Fruit fly (Drosophila melanogaster): Measurements from ENCODE around the gene smog.

Gene smog

dm6 chr2L:4883023-4883392 lies 30.3 kb downstream of the smog start, which contains the start of the genes Cf2 and CG3008 (continued):
- no peak for TF ChIP-seq CG12219 (GFP tag; optimal IDR thresholded peaks at IDR 0.05)
- no peak for TF ChIP-seq dm (GFP tag; optimal IDR thresholded peaks at IDR 0.05)
- no peak for TF ChIP-seq CG11560 (tag; IDR thresholded peaks at IDR 0.05)
- no peak for TF ChIP-seq Six4 (GFP tag; optimal IDR thresholded peaks at IDR 0.05)
- no peak for TF ChIP-seq Atf6 (GFP tag; IDR thresholded peaks at IDR 0.05)
- TF ChIP-seq salm (tag; optimal IDR thresholded peaks at IDR 0.05): no peak
- TF ChIP-seq scrt (GFP tag; optimal IDR thresholded peaks at IDR 0.05): no peak
- no peak for TF ChIP-seq fd96Cb (tag; optimal IDR thresholded peaks at IDR 0.05)
- no peak for TF ChIP-seq CG8281 (tag; optimal IDR thresholded peaks at IDR 0.05)
- TF ChIP-seq CG14050 (GFP tag; IDR thresholded peaks at IDR 0.05): no peak
- TF ChIP-seq fru (optimal IDR thresholded peaks at IDR 0.05): no peak
- no peak for TF ChIP-seq yki (optimal IDR thresholded peaks at IDR 0.05)
- no peak for TF ChIP-seq CG14667 (GFP tag; IDR thresholded peaks at IDR 0.05)
- no peak for TF ChIP-seq cwo (GFP tag; optimal IDR thresholded peaks at IDR 0.05)
- no peak for TF ChIP-seq cato (GFP tag; optimal IDR thresholded peaks at IDR 0.05; ENCODE audit: borderline replicate concordance)
- TF ChIP-seq Scr (GFP tag; IDR thresholded peaks at IDR 0.05; ENCODE audit: partially characterized antibody): peak; percentile 90
- TF ChIP-seq zen (tag; optimal IDR thresholded peaks at IDR 0.05): no peak
- TF ChIP-seq fu2 (GFP tag; optimal IDR thresholded peaks at IDR 0.05): no peak
- no peak for TF ChIP-seq Blimp-1 (GFP tag; optimal IDR thresholded peaks at IDR 0.05)
- TF ChIP-seq bcd (GFP tag; optimal IDR thresholded peaks at IDR 0.05): no peak
- TF ChIP-seq da (GFP tag; optimal IDR thresholded peaks at IDR 0.05): no peak
- TF ChIP-seq vfl (GFP tag; optimal IDR thresholded peaks at IDR 0.05): no peak
- peak; percentile 95 for TF ChIP-seq CG4617 (GFP tag; optimal IDR thresholded peaks at IDR 0.05; ENCODE audit: borderline replicate concordance)
- TF ChIP-seq Doc3 (GFP tag; IDR thresholded peaks at IDR 0.05; ENCODE audit: partially characterized antibody): peak; percentile 79
- TF ChIP-seq cas (GFP tag; IDR thresholded peaks at IDR 0.05): no peak
- TF ChIP-seq tgo (GFP tag; IDR thresholded peaks at IDR 0.05): no peak
- no peak for TF ChIP-seq Nf-YB (GFP tag; optimal IDR thresholded peaks at IDR 0.05)
- no peak for TF ChIP-seq Ptx1 (GFP tag; IDR thresholded peaks at IDR 0.05)
- TF ChIP-seq CG10147 (GFP tag; optimal IDR thresholded peaks at IDR 0.05): no peak
- no peak for TF ChIP-seq CG2199 (GFP tag; IDR thresholded peaks at IDR 0.05)
- TF ChIP-seq CG17385 (GFP tag; optimal IDR thresholded peaks at IDR 0.05): no peak
- TF ChIP-seq Doc2 (GFP tag; IDR thresholded peaks at IDR 0.05): no peak
- no peak for TF ChIP-seq CG3281 (GFP tag; optimal IDR thresholded peaks at IDR 0.05)
- no peak for TF ChIP-seq CG12942 (GFP tag; optimal IDR thresholded peaks at IDR 0.05)
- TF ChIP-seq aop (GFP tag; IDR thresholded peaks at IDR 0.05): no peak
- no peak for TF ChIP-seq exex (tag; optimal IDR thresholded peaks at IDR 0.05)
- no peak for TF ChIP-seq vvl (GFP tag; IDR thresholded peaks at IDR 0.05)
- no peak for TF ChIP-seq ham (GFP tag; IDR thresholded peaks at IDR 0.05)
- TF ChIP-seq ap (GFP tag; IDR thresholded peaks at IDR 0.05): no peak
- no peak for TF ChIP-seq CG1832 (GFP tag; optimal IDR thresholded peaks at IDR 0.05)
- no peak for TF ChIP-seq CG31388 (GFP tag; optimal IDR thresholded peaks at IDR 0.05)
- peak; percentile 8 for TF ChIP-seq CG33213 (GFP tag; optimal IDR thresholded peaks at IDR 0.05)
- peak; percentile 82 for TF ChIP-seq CG34224 (GFP tag; IDR thresholded peaks at IDR 0.05; ENCODE audit: partially characterized antibody)
- TF ChIP-seq Elba2 (GFP tag; optimal IDR thresholded peaks at IDR 0.05): peak; percentile 45
- TF ChIP-seq hkb (optimal IDR thresholded peaks at IDR 0.05): no peak
- TF ChIP-seq hkb (GFP tag; IDR thresholded peaks at IDR 0.05): no peak
- TF ChIP-seq CG15073 (GFP tag; optimal IDR thresholded peaks at IDR 0.05): no peak
- no peak for TF ChIP-seq grau (tag; optimal IDR thresholded peaks at IDR 0.05)
- no peak for TF ChIP-seq zfh2 (GFP tag; optimal IDR thresholded peaks at IDR 0.05)
- no peak for TF ChIP-seq ara (GFP tag; IDR thresholded peaks at IDR 0.05)
- no peak for TF ChIP-seq luna (GFP tag; optimal IDR thresholded peaks at IDR 0.05)
- no peak for TF ChIP-seq Antp (GFP tag; optimal IDR thresholded peaks at IDR 0.05)
- TF ChIP-seq CG10366 (GFP tag; IDR thresholded peaks at IDR 0.05): no peak
- no peak for TF ChIP-seq maf-S (GFP tag; optimal IDR thresholded peaks at IDR 0.05)
